Worm (Caenorhabditis elegans): ENCODE results near the gene gem-4.

Gene gem-4

DNA sequence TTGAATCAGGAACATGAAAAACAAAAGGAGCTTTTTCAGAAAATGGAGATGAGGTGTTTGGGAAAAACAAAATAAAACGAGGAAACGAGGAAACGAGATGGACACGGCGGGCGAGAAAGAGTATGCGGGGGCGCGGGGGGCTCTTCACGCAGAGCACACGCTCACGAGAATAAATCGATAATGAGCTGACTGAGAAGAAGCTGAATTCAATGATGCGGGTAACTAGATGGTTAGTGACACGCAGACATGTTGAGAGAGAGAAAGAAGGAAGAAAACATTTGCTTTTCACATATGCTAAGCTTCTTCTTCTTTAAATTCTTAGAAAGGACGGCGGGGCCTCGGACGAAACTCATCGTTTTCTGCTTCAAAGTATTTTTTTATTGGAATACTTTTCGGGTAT is 20.1 kb downstream of the gem-4 start:
- TF ChIP-seq pqm-1 (tag; optimal IDR thresholded peaks at IDR 0.05) (no peak), C34B4.2 (tag; optimal IDR thresholded peaks at IDR 0.05) (no peak), unc-62 (GFP tag; optimal IDR thresholded peaks at IDR 0.05) (no peak), dsc-1 (tag; optimal IDR thresholded peaks at IDR 0.05) (peak; percentile 85), egl-13 (tag; optimal IDR thresholded peaks at IDR 0.05) (peak; percentile 75), lin-13 (GFP tag; optimal IDR thresholded peaks at IDR 0.05) (no peak), tbx-2 (tag; optimal IDR thresholded peaks at IDR 0.05) (peak; percentile 57), F16B12.6 (tag; optimal IDR thresholded peaks at IDR 0.05) (no peak), unc-86 (tag; optimal IDR thresholded peaks at IDR 0.05) (peak; percentile 75), lin-15B (tag; optimal IDR thresholded peaks at IDR 0.05) (no peak), isw-1 (GFP tag; IDR thresholded peaks at IDR 0.05) (peak; percentile 56), ceh-88 (GFP tag; IDR thresholded peaks at IDR 0.05) (peak; percentile 23; the same call in 1 of the 2 replicates), nhr-47 (tag; optimal IDR thresholded peaks at IDR 0.05) (peak; percentile 79), pag-3 (tag; optimal IDR thresholded peaks at IDR 0.05; ENCODE audit: borderline replicate concordance, insufficient read depth) (no peak), irx-1 (tag; optimal IDR thresholded peaks at IDR 0.05) (peak; percentile 44), tlp-1 (tag; optimal IDR thresholded peaks at IDR 0.05) (no peak), dpl-1 (GFP tag; optimal IDR thresholded peaks at IDR 0.05) (peak in 1 of 3 experiments; percentile 34), egl-27 (tag; optimal IDR thresholded peaks at IDR 0.05) (no peak), fkh-10 (GFP tag; optimal IDR thresholded peaks at IDR 0.05) (peak; percentile 60), elt-3 (tag; optimal IDR thresholded peaks at IDR 0.05) (no peak), pax-3 (tag; optimal IDR thresholded peaks at IDR 0.05) (peak; percentile 58), C16A3.4 (tag; optimal IDR thresholded peaks at IDR 0.05) (no peak), nhr-85 (tag) (no peak), efl-1 (optimal IDR thresholded peaks at IDR 0.05) (peak in 1 of 2 experiments; percentile 31), efl-1 (GFP tag; optimal IDR thresholded peaks at IDR 0.05 in 1 of 2) (no peak), ztf-11 (tag; optimal IDR thresholded peaks at IDR 0.05) (no peak), nhr-76 (tag; optimal IDR thresholded peaks at IDR 0.05) (no peak), ceh-82 (tag; optimal IDR thresholded peaks at IDR 0.05) (peak; percentile 14 to 74 (median 58)), sup-37 (GFP tag; optimal IDR thresholded peaks at IDR 0.05) (no peak), unc-30 (tag; optimal IDR thresholded peaks at IDR 0.05) (peak; percentile 35), zag-1 (tag; optimal IDR thresholded peaks at IDR 0.05) (peak; percentile 41), mef-2 (tag; optimal IDR thresholded peaks at IDR 0.05) (no peak), ceh-8 (GFP tag; optimal IDR thresholded peaks at IDR 0.05) (peak; percentile 15), lin-35 (GFP tag; optimal IDR thresholded peaks at IDR 0.05) (peak in 1 of 2 experiments; percentile 58), vab-15 (tag; optimal IDR thresholded peaks at IDR 0.05) (no peak), grh-1 (GFP tag; IDR thresholded peaks at IDR 0.05) (no peak), fos-1 (tag; optimal IDR thresholded peaks at IDR 0.05) (no peak), swsn-7 (tag; optimal IDR thresholded peaks at IDR 0.05) (peak; percentile 73), nhr-84 (tag; optimal IDR thresholded peaks at IDR 0.05) (no peak), elt-2 (tag; optimal IDR thresholded peaks at IDR 0.05) (no peak), fkh-4 (tag; optimal IDR thresholded peaks at IDR 0.05; ENCODE audit: borderline replicate concordance) (peak; percentile 20), jun-1 (tag; optimal IDR thresholded peaks at IDR 0.05) (peak; percentile 12), alr-1 (tag; optimal IDR thresholded peaks at IDR 0.05; ENCODE audit: borderline replicate concordance) (no peak), rnt-1 (tag; optimal IDR thresholded peaks at IDR 0.05) (peak; percentile 54), xbp-1 (tag; optimal IDR thresholded peaks at IDR 0.05) (peak; percentile 48), ces-1 (GFP tag; optimal IDR thresholded peaks at IDR 0.05) (peak; percentile 47), unc-98 (GFP tag; IDR thresholded peaks at IDR 0.05) (no peak), hlh-4 (tag; optimal IDR thresholded peaks at IDR 0.05) (no peak), lsy-2 (tag; optimal IDR thresholded peaks at IDR 0.05) (peak; percentile 56 to 58), fkh-8 (tag; optimal IDR thresholded peaks at IDR 0.05) (peak; percentile 94), nhr-237 (tag; optimal IDR thresholded peaks at IDR 0.05) (no peak), nhr-77 (tag; optimal IDR thresholded peaks at IDR 0.05) (no peak), nhr-19 (GFP tag; conservative IDR thresholded peaks at IDR 0.05) (peak; percentile 49)

All from whole organism, L1 larva.